Worm (Caenorhabditis elegans) whole organism, L3 larva: Measurements from ENCODE around the gene mltn-13.

ENCODE experiments used
- R02D3.7 ChIP-seq: fragments of 150-350 bp; optimal IDR thresholded peaks from 2 replicates; lab custom pipeline; 2014; ENCODE audit warnings: missing biosample characterization, missing genetic modification characterization
- ZK546.5 ChIP-seq: sonication (generic microtip); optimal IDR thresholded peaks from 2 replicates; lab custom pipeline; 2017; ENCODE audit warnings: missing biosample characterization, missing genetic modification characterization
- ama-1 ChIP-seq: fragments of 150-350 bp; optimal IDR thresholded peaks from 2 replicates; lab custom pipeline; 2018
- ceh-16 ChIP-seq: sonication (generic microtip); optimal IDR thresholded peaks from 2 replicates; lab custom pipeline; 2017; ENCODE audit warnings: missing biosample characterization, missing genetic modification characterization
- ceh-28 ChIP-seq: fragments of 150-350 bp; optimal IDR thresholded peaks from 2 replicates; lab custom pipeline; 2014; ENCODE audit warnings: missing biosample characterization, missing genetic modification reagents, missing genetic modification characterization
- ceh-82 ChIP-seq: fragments of 150-350 bp; optimal IDR thresholded peaks from 2 replicates; lab custom pipeline; 2014; ENCODE audit warnings: missing biosample characterization, missing genetic modification characterization
- ceh-9 ChIP-seq: sonication (generic microtip); optimal IDR thresholded peaks from 2 replicates; lab custom pipeline; 2018; ENCODE audit warnings: missing biosample characterization, missing genetic modification characterization
- daf-12 ChIP-seq: fragments of 150-350 bp; optimal IDR thresholded peaks from 2 replicates; lab custom pipeline; 2014; ENCODE audit warnings: missing biosample characterization, missing genetic modification reagents, missing genetic modification characterization
- egl-27 ChIP-seq: sonication (generic microtip); optimal IDR thresholded peaks from 4 replicates; lab custom pipeline; 2017; ENCODE audit warnings: missing biosample characterization, missing genetic modification reagents, missing genetic modification characterization
- egl-5 ChIP-seq: fragments of 150-350 bp; optimal IDR thresholded peaks from 2 replicates; lab custom pipeline; 2017; ENCODE audit warnings: missing biosample characterization, missing genetic modification reagents, missing genetic modification characterization, inconsistent platforms
- elt-1 ChIP-seq: fragments of 150-350 bp; optimal IDR thresholded peaks from 2 replicates; lab custom pipeline; 2014; ENCODE audit warnings: missing biosample characterization, missing genetic modification characterization
- elt-2 ChIP-seq: sonication (generic microtip); optimal IDR thresholded peaks from 2 replicates; lab custom pipeline; 2016; ENCODE audit warnings: missing genetic modification reagents, mild to moderate bottlenecking, missing genetic modification characterization, missing compliant biosample characterization
- elt-3 ChIP-seq, 3 experiments: fragments of 150-350 bp in 1 of 3; sonication (generic microtip) in 2 of 3; optimal IDR thresholded peaks; 2 replicates in 2 of 3; 4 replicates in 1 of 3; lab custom pipeline; 2014 to 2017; ENCODE audit warnings: missing biosample characterization in 3 of 3, missing genetic modification characterization in 3 of 3
- fkh-10 ChIP-seq: sonication (generic microtip); optimal IDR thresholded peaks from 2 replicates; lab custom pipeline; 2017; ENCODE audit warnings: missing biosample characterization, missing genetic modification reagents, missing genetic modification characterization
- fos-1 ChIP-seq: fragments of 150-350 bp; optimal IDR thresholded peaks from 2 replicates; lab custom pipeline; 2014; ENCODE audit warnings: missing biosample characterization, missing genetic modification characterization
- hmg-11 ChIP-seq: sonication (generic microtip); optimal IDR thresholded peaks from 2 replicates; lab custom pipeline; 2016; ENCODE audit warnings: missing genetic modification characterization, missing compliant biosample characterization
- jun-1 ChIP-seq: fragments of 150-350 bp; optimal IDR thresholded peaks from 2 replicates; lab custom pipeline; 2014; ENCODE audit warnings: missing biosample characterization, missing genetic modification reagents, missing genetic modification characterization
- lin-15B ChIP-seq: fragments of 150-350 bp; optimal IDR thresholded peaks from 2 replicates; lab custom pipeline; 2014; ENCODE audit warnings: missing biosample characterization, missing genetic modification characterization
- lin-39 ChIP-seq: fragments of 150-350 bp; optimal IDR thresholded peaks from 2 replicates; lab custom pipeline; 2018; ENCODE audit warnings: missing biosample characterization, missing genetic modification reagents, missing genetic modification characterization
- lsy-12 ChIP-seq: sonication (generic microtip); optimal IDR thresholded peaks from 2 replicates; lab custom pipeline; 2016; ENCODE audit warnings: mild to moderate bottlenecking, missing genetic modification characterization, missing compliant biosample characterization
- mdl-1 ChIP-seq: fragments of 150-350 bp; optimal IDR thresholded peaks from 2 replicates; lab custom pipeline; 2014; ENCODE audit warnings: missing biosample characterization, missing genetic modification characterization
- mml-1 ChIP-seq: fragments of 150-350 bp; sonication (generic microtip); optimal IDR thresholded peaks from 3 replicates; lab custom pipeline; 2014; ENCODE audit warnings: missing biosample characterization, missing genetic modification characterization
- nfya-1 ChIP-seq: sonication (generic microtip); optimal IDR thresholded peaks from 2 replicates; lab custom pipeline; 2017; ENCODE audit warnings: missing genetic modification characterization, mild to moderate bottlenecking, missing compliant biosample characterization, antibody characterized with exemption, moderate library complexity; ENCODE audit not compliant: insufficient read depth
- nhr-12 ChIP-seq: fragments of 150-350 bp; optimal IDR thresholded peaks from 2 replicates; lab custom pipeline; 2014; ENCODE audit warnings: missing biosample characterization, missing genetic modification characterization
- nhr-237 ChIP-seq: fragments of 150-350 bp; optimal IDR thresholded peaks from 2 replicates; lab custom pipeline; 2014; ENCODE audit warnings: missing biosample characterization, missing genetic modification characterization
- nhr-25 ChIP-seq: sonication (generic microtip); optimal IDR thresholded peaks from 2 replicates; lab custom pipeline; 2017; ENCODE audit warnings: missing biosample characterization, missing genetic modification characterization
- nhr-43 ChIP-seq: sonication (generic microtip); optimal IDR thresholded peaks from 2 replicates; lab custom pipeline; 2016; ENCODE audit warnings: mild to moderate bottlenecking, missing genetic modification characterization, missing compliant biosample characterization; ENCODE audit not compliant: poor library complexity, severe bottlenecking
- nhr-67 ChIP-seq: fragments of 150-350 bp; optimal IDR thresholded peaks from 2 replicates; lab custom pipeline; 2014; ENCODE audit warnings: missing biosample characterization, missing genetic modification characterization
- nhr-76 ChIP-seq: fragments of 150-350 bp; sonication (generic microtip); optimal IDR thresholded peaks from 5 replicates; lab custom pipeline; 2014; ENCODE audit warnings: missing biosample characterization, missing genetic modification characterization
- nhr-77 ChIP-seq: fragments of 150-350 bp; optimal IDR thresholded peaks from 2 replicates; lab custom pipeline; 2014; ENCODE audit warnings: missing biosample characterization, missing genetic modification characterization
- pha-4 ChIP-seq: fragments of 150-350 bp; optimal IDR thresholded peaks from 2 replicates; lab custom pipeline; 2014; ENCODE audit warnings: missing biosample characterization, missing genetic modification reagents, missing genetic modification characterization
- pqm-1 ChIP-seq: fragments of 150-350 bp; optimal IDR thresholded peaks from 2 replicates; lab custom pipeline; 2017; ENCODE audit warnings: missing biosample characterization, missing genetic modification characterization, inconsistent platforms
- sea-2 ChIP-seq: fragments of 150-350 bp; sonication (generic microtip); optimal IDR thresholded peaks from 4 replicates; lab custom pipeline; 2014; ENCODE audit warnings: missing biosample characterization, missing genetic modification reagents, missing genetic modification characterization
- skn-1 ChIP-seq: fragments of 150-350 bp; optimal IDR thresholded peaks from 2 replicates; lab custom pipeline; 2014; ENCODE audit warnings: missing biosample characterization, missing genetic modification characterization
- snpc-4 ChIP-seq: fragments of 150-350 bp; optimal IDR thresholded peaks from 2 replicates; lab custom pipeline; 2014; ENCODE audit warnings: missing biosample characterization, missing genetic modification characterization
- tbx-2 ChIP-seq: sonication (generic microtip); optimal IDR thresholded peaks from 2 replicates; lab custom pipeline; 2016; ENCODE audit warnings: mild to moderate bottlenecking, missing genetic modification characterization, missing compliant biosample characterization
- unc-39 ChIP-seq: sonication (generic microtip); optimal IDR thresholded peaks from 4 replicates; lab custom pipeline; 2017; ENCODE audit warnings: missing biosample characterization, missing genetic modification characterization
- unc-62 ChIP-seq: fragments of 150-350 bp; sonication (generic microtip); optimal IDR thresholded peaks from 4 replicates; lab custom pipeline; 2014; ENCODE audit warnings: missing biosample characterization, missing genetic modification reagents, missing genetic modification characterization
- zag-1 ChIP-seq: fragments of 150-350 bp; optimal IDR thresholded peaks from 2 replicates; lab custom pipeline; 2014; ENCODE audit warnings: missing biosample characterization, missing genetic modification characterization
- ztf-4 ChIP-seq: fragments of 150-350 bp; optimal IDR thresholded peaks from 2 replicates; lab custom pipeline; 2014; ENCODE audit warnings: missing biosample characterization, missing genetic modification characterization

The mltn-13 gene

ce11 chrX:4404717-4405116 lies 43.5 kb downstream of the mltn-13 start:
- TF ChIP-seq snpc-4, result no peak
- TF ChIP-seq pqm-1 (tag; lab: Kevin White, UChicago), result no peak
- TF ChIP-seq elt-1 (tag; lab: Kevin White, UChicago), result peak; percentile 35
- no peak for TF ChIP-seq jun-1 (tag; lab: Kevin White, UChicago)
- TF ChIP-seq egl-5 (tag; lab: Kevin White, UChicago), result no peak
- no peak for TF ChIP-seq lsy-12 (tag; lab: Kevin White, UChicago)
- TF ChIP-seq zag-1 (tag; lab: Kevin White, UChicago), result no peak
- TF ChIP-seq fos-1 (tag; lab: Kevin White, UChicago), result no peak
- no peak for TF ChIP-seq nhr-76
- no peak for TF ChIP-seq daf-12 (tag; lab: Kevin White, UChicago)
- TF ChIP-seq ztf-4 (tag; lab: Kevin White, UChicago), result no peak
- TF ChIP-seq lin-39 (tag; lab: Kevin White, UChicago), result peak; percentile 60
- TF ChIP-seq unc-62 (GFP tag; lab: Kevin White, UChicago), result peak; percentile 29
- TF ChIP-seq elt-2 (tag; lab: Kevin White, UChicago), result no peak

ce11 chrX:4402854-4403253 lies 45.3 kb downstream of the mltn-13 start, which contains the start of gene D1079.1:
Gene D1079.1 (plus strand): TSS chrX:4403154.
- TF ChIP-seq mdl-1 (tag; lab: Kevin White, UChicago) (no peak), egl-27 (tag; lab: Kevin White, UChicago) (no peak), pha-4 (tag; lab: Kevin White, UChicago) (no peak), nhr-25 (tag; lab: Kevin White, UChicago) (no peak), nhr-76 (no peak)

DNA sequence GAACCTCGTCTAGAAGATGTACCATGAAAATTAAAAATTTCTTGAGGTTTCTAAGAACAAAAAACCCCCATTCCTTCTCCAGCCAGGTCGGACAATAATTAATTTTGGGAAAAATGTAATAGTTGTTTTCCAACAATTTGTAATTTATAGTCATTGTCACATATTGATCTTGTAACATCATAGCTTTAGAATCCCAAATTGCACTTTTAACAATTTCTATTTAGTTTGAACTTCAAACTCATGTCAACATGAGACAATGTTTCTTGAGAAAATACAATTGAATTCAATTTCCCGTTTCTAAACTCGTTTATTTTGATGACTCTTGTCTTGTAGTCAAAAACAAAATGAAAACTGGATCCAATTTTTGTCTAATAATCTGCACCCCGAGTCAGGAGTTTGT lies 47.9 kb downstream of the mltn-13 start:
- TF ChIP-seq lin-15B (no peak), sea-2 (GFP tag; lab: Kevin White, UChicago) (no peak), ceh-16 (tag; lab: Kevin White, UChicago) (no peak), unc-39 (tag; lab: Kevin White, UChicago) (no peak), zag-1 (tag; lab: Kevin White, UChicago) (no peak), lin-39 (tag; lab: Kevin White, UChicago) (no peak)

DNA sequence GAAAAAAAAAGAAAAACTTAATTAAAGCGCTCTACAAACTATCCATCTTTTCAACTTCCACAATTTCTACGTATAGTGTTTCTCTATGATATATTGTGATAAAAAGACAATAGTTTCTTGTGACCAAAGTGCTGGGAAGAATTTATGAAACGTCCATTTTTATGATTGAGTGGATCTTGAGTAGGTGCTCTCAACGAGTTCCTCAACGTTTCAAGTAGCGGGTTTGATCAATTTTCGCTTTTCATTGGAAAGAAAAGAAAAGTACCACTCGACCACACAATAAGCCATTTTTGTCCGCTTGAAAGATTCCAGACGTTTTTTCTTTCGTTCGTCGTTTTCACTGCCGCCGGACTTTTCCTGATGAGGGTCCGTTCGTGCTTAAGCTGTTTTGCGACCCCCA lies 50.7 kb downstream of the mltn-13 start:
- no peak for TF ChIP-seq daf-12 (tag; lab: Kevin White, UChicago)
- TF ChIP-seq tbx-2 (tag; lab: Kevin White, UChicago), result no peak
- TF ChIP-seq R02D3.7 (tag; lab: Kevin White, UChicago), result no peak
- TF ChIP-seq lin-15B, result no peak
- TF ChIP-seq ceh-82 (tag; lab: Kevin White, UChicago), result no peak
- no peak for TF ChIP-seq nhr-76
- TF ChIP-seq elt-3 (tag; optimal IDR thresholded peaks at IDR 0.05; lab: Kevin White, UChicago), result no peak
- no peak for TF ChIP-seq fos-1 (tag; lab: Kevin White, UChicago)
- TF ChIP-seq ZK546.5, result no peak
- TF ChIP-seq ztf-4 (tag; lab: Kevin White, UChicago), result no peak
- TF ChIP-seq nhr-25 (tag; lab: Kevin White, UChicago), result no peak
- no peak for TF ChIP-seq ceh-16 (tag; lab: Kevin White, UChicago)
- no peak for TF ChIP-seq hmg-11 (tag; lab: Kevin White, UChicago)
- TF ChIP-seq ceh-9 (tag; lab: Kevin White, UChicago), result no peak
- TF ChIP-seq ama-1 (lab: Kevin White, UChicago), result no peak
- TF ChIP-seq, all 47 proteins: peak for 0

ce11 chrX:4395073-4395850 lies 52.9 kb downstream of the mltn-13 start:
- peak; percentile 62 for TF ChIP-seq elt-2 (tag; lab: Kevin White, UChicago)
- TF ChIP-seq fos-1 (tag; lab: Kevin White, UChicago), result no peak
- TF ChIP-seq egl-5 (tag; lab: Kevin White, UChicago), result peak; percentile 65
- TF ChIP-seq unc-39 (tag; lab: Kevin White, UChicago), result no peak
- peak; percentile 27 for TF ChIP-seq lin-15B
- no peak for TF ChIP-seq mdl-1 (tag; lab: Kevin White, UChicago)
- peak; percentile 66 for TF ChIP-seq tbx-2 (tag; lab: Kevin White, UChicago)
- peak; percentile 88 for TF ChIP-seq pha-4 (tag; lab: Kevin White, UChicago)
- peak; percentile 71 for TF ChIP-seq nfya-1 (tag; lab: Kevin White, UChicago)
- no peak for TF ChIP-seq unc-62 (GFP tag; lab: Kevin White, UChicago)
- no peak for TF ChIP-seq nhr-237 (tag; lab: Kevin White, UChicago)
- peak; percentile 87 for TF ChIP-seq nhr-25 (tag; lab: Kevin White, UChicago)
- no peak for TF ChIP-seq elt-3 (tag; optimal IDR thresholded peaks at IDR 0.05; lab: Kevin White, UChicago)
- TF ChIP-seq nhr-12, result no peak
- no peak for TF ChIP-seq ZK546.5
- TF ChIP-seq egl-27 (tag; lab: Kevin White, UChicago), result no peak
- TF ChIP-seq ceh-16 (tag; lab: Kevin White, UChicago), result no peak
- peak; percentile 71 for TF ChIP-seq nhr-77 (tag; lab: Kevin White, UChicago)
- TF ChIP-seq hmg-11 (tag; lab: Kevin White, UChicago), result peak; percentile 84
- no peak for TF ChIP-seq ama-1 (lab: Kevin White, UChicago)
- TF ChIP-seq nhr-43 (tag; lab: Kevin White, UChicago), result peak; percentile 86
- TF ChIP-seq fkh-10 (GFP tag; lab: Kevin White, UChicago), result no peak
- no peak for TF ChIP-seq mml-1 (tag; lab: Kevin White, UChicago)
- no peak for TF ChIP-seq nhr-67 (tag; lab: Kevin White, UChicago)
- peak; percentile 83 for TF ChIP-seq lin-39 (tag; lab: Kevin White, UChicago)
- TF ChIP-seq ceh-28 (tag; lab: Kevin White, UChicago), result peak; percentile 80
- TF ChIP-seq skn-1, result peak; percentile 46
- TF ChIP-seq daf-12 (tag; lab: Kevin White, UChicago), result no peak
